Worm (Caenorhabditis elegans) whole organism, L2 larva: Measurements from ENCODE around the gene K08E4.7.

Experiments used
- ceh-82 ChIP-seq: fragments of 150-350 bp; optimal IDR thresholded peaks from 2 replicates; lab custom pipeline; 2014; ENCODE audit warnings: missing biosample characterization, missing genetic modification characterization
- egl-27 ChIP-seq: sonication (generic microtip); optimal IDR thresholded peaks from 3 replicates; lab custom pipeline; 2017; ENCODE audit warnings: missing biosample characterization, missing genetic modification reagents, missing genetic modification characterization
- elt-3 ChIP-seq: sonication (generic microtip); optimal IDR thresholded peaks from 2 replicates; lab custom pipeline; 2017; ENCODE audit warnings: missing biosample characterization, missing genetic modification characterization
- nhr-129 ChIP-seq: fragments of 150-350 bp; optimal IDR thresholded peaks from 2 replicates; lab custom pipeline; 2014; ENCODE audit warnings: missing biosample characterization, missing genetic modification characterization
- sma-9 ChIP-seq, 2 experiments: fragments of 150-350 bp in 1 of 2; sonication (generic microtip) in 1 of 2; optimal IDR thresholded peaks; 2 replicates each; lab custom pipeline; 2014 to 2016; ENCODE audit warnings: missing genetic modification characterization in 2 of 2, mild to moderate bottlenecking in 1 of 2, missing biosample characterization in 1 of 2, missing compliant biosample characterization in 1 of 2, missing genetic modification reagents in 1 of 2, moderate library complexity in 1 of 2
- unc-62 ChIP-seq: fragments of 150-350 bp; optimal IDR thresholded peaks from 2 replicates; lab custom pipeline; 2014; ENCODE audit warnings: missing biosample characterization, missing genetic modification reagents, missing genetic modification characterization

Gene K08E4.7

ce11 chrIV:12124314-12125084, 48.9 kb downstream of the K08E4.7 start, which contains the start of gene dhhc-6:
Gene dhhc-6, plus strand, starts transcription at chrIV:12124952.
- TF ChIP-seq sma-9 (GFP tag; optimal IDR thresholded peaks at IDR 0.05; lab: Kevin White, UChicago), result no peak
- no peak for TF ChIP-seq sma-9 (tag; optimal IDR thresholded peaks at IDR 0.05; lab: Kevin White, UChicago)
- no peak for TF ChIP-seq unc-62
- no peak for TF ChIP-seq egl-27
- no peak for TF ChIP-seq nhr-129 (tag; lab: Kevin White, UChicago)
- TF ChIP-seq ceh-82, result no peak
- TF ChIP-seq elt-3 (tag; lab: Kevin White, UChicago), result no peak
- TF ChIP-seq, all 48 proteins: peak for 0
